Worm (Caenorhabditis elegans) whole organism, young adult: ENCODE measurements around the gene apd-3.

Source experiments
- F33H1.4 ChIP-seq: fragments of 200-800 bp; sonication (Bioruptor generic); IDR thresholded peaks from 2 replicates; pipeline ENCODE4 v1.3.6; 2022; ENCODE audit warnings: missing genetic modification reagents, missing genetic modification characterization, missing compliant biosample characterization
- F37B4.10 ChIP-seq: fragments of 200-800 bp; sonication (Bioruptor generic); IDR thresholded peaks from 2 replicates; pipeline ENCODE4 v1.3.6; 2022; ENCODE audit warnings: missing genetic modification characterization, missing compliant biosample characterization
- F52B5.7 ChIP-seq: sonication (generic microtip); optimal IDR thresholded peaks from 2 replicates; lab custom pipeline; 2016; ENCODE audit warnings: mild to moderate bottlenecking, missing genetic modification characterization, missing compliant biosample characterization
- F57A8.1 ChIP-seq: fragments of 200-800 bp; sonication (Bioruptor generic); optimal IDR thresholded peaks from 2 replicates; lab custom pipeline; 2018; ENCODE audit warnings: mild to moderate bottlenecking, missing genetic modification characterization, moderate library complexity, missing compliant biosample characterization
- F57C9.4 ChIP-seq: sonication (generic microtip); optimal IDR thresholded peaks from 2 replicates; lab custom pipeline; 2017; ENCODE audit warnings: mild to moderate bottlenecking, missing genetic modification characterization, missing compliant biosample characterization
- K11D2.4 ChIP-seq: fragments of 200-800 bp; sonication (Bioruptor generic); IDR thresholded peaks from 2 replicates; pipeline ENCODE4 v1.3.6; 2022; ENCODE audit warnings: missing genetic modification reagents, missing genetic modification characterization, missing compliant biosample characterization
- Y53F4B.3 ChIP-seq: fragments of 200-800 bp; sonication (Bioruptor generic); IDR thresholded peaks from 2 replicates; pipeline ENCODE4 v1.3.6; 2022; ENCODE audit warnings: missing genetic modification reagents, missing genetic modification characterization, missing compliant biosample characterization
- Y67H2A.10 ChIP-seq: fragments of 200-800 bp; sonication (Bioruptor generic); conservative IDR thresholded peaks from 2 replicates; pipeline ENCODE4 v1.3.6; 2022; ENCODE audit warnings: missing genetic modification reagents, missing genetic modification characterization, missing compliant biosample characterization
- Y79H2A.3 ChIP-seq: fragments of 200-800 bp; sonication (Bioruptor generic); conservative IDR thresholded peaks from 2 replicates; pipeline ENCODE4 v1.3.6; 2022; ENCODE audit warnings: missing genetic modification reagents, missing genetic modification characterization, missing compliant biosample characterization
- Y95B8A.8 ChIP-seq: fragments of 200-800 bp; sonication (Bioruptor generic); IDR thresholded peaks from 2 replicates; pipeline ENCODE4 v1.3.6; 2022; ENCODE audit warnings: missing genetic modification reagents, missing genetic modification characterization, missing compliant biosample characterization
- akir-1 ChIP-seq: fragments of 200-800 bp; sonication (Bioruptor generic); optimal IDR thresholded peaks from 2 replicates; lab custom pipeline; 2018; ENCODE audit warnings: mild to moderate bottlenecking, missing genetic modification characterization, moderate library complexity, missing compliant biosample characterization
- ama-1 ChIP-seq, 3 experiments: fragments of 150-350 bp in 1 of 3; sonication (generic microtip) in 2 of 3; optimal IDR thresholded peaks; 2 replicates each; lab custom pipeline; 2014 to 2018; ENCODE audit warnings: missing biosample characterization in 2 of 3, missing genetic modification characterization in 2 of 3, missing genetic modification reagents in 2 of 3
- aptf-2 ChIP-seq: fragments of 200-800 bp; sonication (Bioruptor generic); conservative IDR thresholded peaks from 2 replicates; pipeline ENCODE4 v1.3.6; 2022; ENCODE audit warnings: missing genetic modification reagents, missing genetic modification characterization, missing compliant biosample characterization
- attf-5 ChIP-seq: fragments of 200-800 bp; sonication (Bioruptor generic); optimal IDR thresholded peaks from 2 replicates; lab custom pipeline; 2018; ENCODE audit warnings: mild to moderate bottlenecking, missing genetic modification characterization, missing compliant biosample characterization
- attf-6 ChIP-seq: fragments of 200-800 bp; sonication (Bioruptor generic); IDR thresholded peaks from 2 replicates; pipeline ENCODE4 v1.3.6; 2022; ENCODE audit warnings: missing genetic modification reagents, missing genetic modification characterization, missing compliant biosample characterization
- cebp-2 ChIP-seq: fragments of 200-800 bp; sonication (Bioruptor generic); IDR thresholded peaks from 2 replicates; pipeline ENCODE4 v1.3.6; 2022; ENCODE audit warnings: missing genetic modification characterization, missing compliant biosample characterization
- ceh-27 ChIP-seq: fragments of 200-800 bp; sonication (Bioruptor generic); optimal IDR thresholded peaks from 2 replicates; lab custom pipeline; 2018; ENCODE audit warnings: mild to moderate bottlenecking, missing genetic modification characterization, moderate library complexity, missing compliant biosample characterization
- ceh-40 ChIP-seq: fragments of 200-800 bp; sonication (Bioruptor generic); IDR thresholded peaks from 2 replicates; pipeline ENCODE4 v1.3.6; 2022; ENCODE audit warnings: missing genetic modification characterization, missing compliant biosample characterization
- ceh-79 ChIP-seq: sonication (generic microtip); optimal IDR thresholded peaks from 2 replicates; lab custom pipeline; 2017; ENCODE audit warnings: mild to moderate bottlenecking, missing genetic modification characterization, missing compliant biosample characterization
- chd-7 ChIP-seq: sonication (generic microtip); optimal IDR thresholded peaks from 2 replicates; lab custom pipeline; 2016; ENCODE audit warnings: mild to moderate bottlenecking, missing genetic modification characterization, moderate library complexity, missing compliant biosample characterization
- egrh-3 ChIP-seq: fragments of 200-800 bp; sonication (Bioruptor generic); IDR thresholded peaks from 2 replicates; pipeline ENCODE4 v1.3.6; 2022; ENCODE audit warnings: missing genetic modification reagents, missing genetic modification characterization, missing compliant biosample characterization
- ets-4 ChIP-seq: fragments of 200-800 bp; sonication (Bioruptor generic); optimal IDR thresholded peaks from 2 replicates; lab custom pipeline; 2018; ENCODE audit warnings: mild to moderate bottlenecking, missing genetic modification characterization, missing compliant biosample characterization
- fkh-3 ChIP-seq: sonication (generic microtip); optimal IDR thresholded peaks from 2 replicates; lab custom pipeline; 2016; ENCODE audit warnings: mild to moderate bottlenecking, missing genetic modification characterization, missing compliant biosample characterization
- hlh-26 ChIP-seq: fragments of 200-800 bp; sonication (Bioruptor generic); conservative IDR thresholded peaks from 2 replicates; pipeline ENCODE4 v1.3.6; 2022; ENCODE audit warnings: missing genetic modification reagents, missing genetic modification characterization, missing compliant biosample characterization
- hmg-20 ChIP-seq: fragments of 200-800 bp; sonication (Bioruptor generic); IDR thresholded peaks from 2 replicates; pipeline ENCODE4 v1.3.6; 2022; ENCODE audit warnings: missing genetic modification reagents, missing genetic modification characterization, missing compliant biosample characterization
- let-526 ChIP-seq: fragments of 200-800 bp; sonication (Bioruptor generic); IDR thresholded peaks from 2 replicates; pipeline ENCODE4 v1.3.6; 2022; ENCODE audit warnings: missing genetic modification reagents, missing genetic modification characterization, missing compliant biosample characterization
- lin-26 ChIP-seq: fragments of 200-800 bp; sonication (Bioruptor generic); IDR thresholded peaks from 2 replicates; pipeline ENCODE4 v1.3.6; 2022; ENCODE audit warnings: missing genetic modification reagents, missing genetic modification characterization, missing compliant biosample characterization
- lin-35 ChIP-seq, 3 experiments: fragments of 150-350 bp in 2 of 3; sonication (generic microtip) in 1 of 3; optimal IDR thresholded peaks; 2 replicates each; lab custom pipeline; 2014 to 2018; ENCODE audit warnings: missing biosample characterization in 3 of 3, missing genetic modification characterization in 3 of 3, missing genetic modification reagents in 3 of 3
- lin-54 ChIP-seq: fragments of 200-800 bp; sonication (Bioruptor generic); optimal IDR thresholded peaks from 2 replicates; lab custom pipeline; 2018; ENCODE audit warnings: mild to moderate bottlenecking, missing genetic modification characterization, missing compliant biosample characterization
- lir-1 ChIP-seq: fragments of 200-800 bp; sonication (Bioruptor generic); conservative IDR thresholded peaks from 2 replicates; pipeline ENCODE4 v1.3.6; 2022; ENCODE audit warnings: missing genetic modification reagents, missing genetic modification characterization, missing compliant biosample characterization
- lsy-27 ChIP-seq: sonication (generic microtip); optimal IDR thresholded peaks from 2 replicates; lab custom pipeline; 2017; ENCODE audit warnings: missing genetic modification characterization, mild to moderate bottlenecking, missing compliant biosample characterization, antibody characterized with exemption, missing genotype, borderline replicate concordance; ENCODE audit not compliant: insufficient read depth
- madf-10 ChIP-seq: sonication (generic microtip); optimal IDR thresholded peaks from 2 replicates; lab custom pipeline; 2016; ENCODE audit warnings: mild to moderate bottlenecking, missing genetic modification characterization, missing compliant biosample characterization
- madf-6 ChIP-seq: fragments of 200-800 bp; sonication (Bioruptor generic); IDR thresholded peaks from 2 replicates; pipeline ENCODE4 v1.3.6; 2022; ENCODE audit warnings: missing genetic modification reagents, missing genetic modification characterization, missing compliant biosample characterization
- nfya-2 ChIP-seq: fragments of 200-800 bp; sonication (Bioruptor generic); IDR thresholded peaks from 2 replicates; pipeline ENCODE4 v1.3.6; 2022; ENCODE audit warnings: missing genetic modification reagents, missing genetic modification characterization, missing compliant biosample characterization
- nhr-120 ChIP-seq: fragments of 200-800 bp; sonication (Bioruptor generic); IDR thresholded peaks from 2 replicates; pipeline ENCODE4 v1.3.6; 2022; ENCODE audit warnings: missing genetic modification characterization, missing compliant biosample characterization
- nhr-179 ChIP-seq: sonication (generic microtip); optimal IDR thresholded peaks from 2 replicates; lab custom pipeline; 2016; ENCODE audit warnings: mild to moderate bottlenecking, missing genetic modification characterization, missing compliant biosample characterization
- pha-4 ChIP-seq: fragments of 150-350 bp; sonication (generic microtip); optimal IDR thresholded peaks from 2 replicates; lab custom pipeline; 2014; ENCODE audit warnings: missing biosample characterization, missing genetic modification reagents, missing genetic modification characterization
- sea-2 ChIP-seq: fragments of 200-800 bp; sonication (Bioruptor generic); IDR thresholded peaks from 2 replicates; pipeline ENCODE4 v1.3.6; 2022; ENCODE audit warnings: missing genetic modification characterization, missing compliant biosample characterization
- tbp1 ChIP-seq: fragments of 200-800 bp; sonication (Bioruptor generic); optimal IDR thresholded peaks from 2 replicates; lab custom pipeline; 2018; ENCODE audit warnings: mild to moderate bottlenecking, missing genetic modification characterization, missing compliant biosample characterization
- tbx-9 ChIP-seq: sonication (generic microtip); optimal IDR thresholded peaks from 2 replicates; lab custom pipeline; 2016; ENCODE audit warnings: borderline replicate concordance, missing genetic modification characterization, inconsistent platforms, missing compliant biosample characterization
- unc-62 ChIP-seq: fragments of 150-350 bp; optimal IDR thresholded peaks from 2 replicates; lab custom pipeline; 2014; ENCODE audit warnings: missing biosample characterization, missing genetic modification reagents, missing genetic modification characterization
- zfh-2 ChIP-seq: fragments of 200-800 bp; sonication (Bioruptor generic); conservative IDR thresholded peaks from 2 replicates; pipeline ENCODE4 v1.3.6; 2022; ENCODE audit warnings: missing genetic modification reagents, missing genetic modification characterization, missing compliant biosample characterization
- zim-3 ChIP-seq: sonication (generic microtip); optimal IDR thresholded peaks from 2 replicates; lab custom pipeline; 2017; ENCODE audit warnings: mild to moderate bottlenecking, missing genetic modification characterization, moderate library complexity, missing compliant biosample characterization
- ztf-18 ChIP-seq: sonication (generic microtip); optimal IDR thresholded peaks from 2 replicates; lab custom pipeline; 2016; ENCODE audit warnings: missing genotype, mild to moderate bottlenecking, missing genetic modification characterization, missing compliant biosample characterization
- ztf-25 ChIP-seq: fragments of 200-800 bp; sonication (Bioruptor generic); IDR thresholded peaks from 2 replicates; pipeline ENCODE4 v1.3.6; 2022; ENCODE audit warnings: missing genetic modification reagents, missing genetic modification characterization, missing compliant biosample characterization
- ztf-3 ChIP-seq: fragments of 200-800 bp; sonication (Bioruptor generic); optimal IDR thresholded peaks from 2 replicates; lab custom pipeline; 2018; ENCODE audit warnings: mild to moderate bottlenecking, missing genetic modification characterization, missing compliant biosample characterization
- ztf-6 ChIP-seq: fragments of 200-800 bp; sonication (Bioruptor generic); IDR thresholded peaks from 2 replicates; pipeline ENCODE4 v1.3.6; 2022; ENCODE audit warnings: missing genetic modification reagents, missing genetic modification characterization, missing compliant biosample characterization

apd-3 gene

ce11 chrII:3502520-3503323 lies 43.5 kb downstream of the apd-3 start, which contains the start of the genes col-71 and Y49F6B.2 (continued):
- TF ChIP-seq nhr-179 (tag; lab: Kevin White, UChicago) (no peak), ets-4 (GFP tag; lab: Kevin White, UChicago) (no peak), F52B5.7 (tag; lab: Kevin White, UChicago) (no peak), F57C9.4 (tag; lab: Kevin White, UChicago) (no peak), hmg-20 (0 out of 2 replicates have a peak, but pooled peaks have one; percentile 7), egrh-3 (0 out of 2 replicates have a peak, but pooled peaks have one; percentile 30), tbx-9 (tag; lab: Kevin White, UChicago) (no peak), madf-10 (tag; lab: Kevin White, UChicago) (peak; percentile 42), attf-6 (GFP tag; lab: Robert Waterston, UW) (no peak), lir-1 (GFP tag; lab: Robert Waterston, UW) (peak; percentile 68; the same call in 1 of the 2 replicates), Y67H2A.10 (GFP tag; lab: Robert Waterston, UW) (0 out of 2 replicates have a peak, but pooled peaks have one; percentile 50), lsy-27 (tag; lab: Kevin White, UChicago) (no peak), F33H1.4 (GFP tag; lab: Robert Waterston, UW) (peak; percentile 54), ceh-79 (tag; lab: Kevin White, UChicago) (no peak), lin-26 (GFP tag; lab: Robert Waterston, UW) (no peak), ama-1 (optimal IDR thresholded peaks at IDR 0.05; lab: Kevin White, UChicago) (no peak), ama-1 (GFP tag; optimal IDR thresholded peaks at IDR 0.05; lab: Kevin White, UChicago) (no peak), ztf-25 (GFP tag; lab: Robert Waterston, UW) (0 out of 2 replicates have a peak, but pooled peaks have one; percentile 70), F37B4.10 (GFP tag; lab: Robert Waterston, UW) (no peak), fkh-3 (tag; lab: Kevin White, UChicago) (no peak), lin-54 (GFP tag; lab: Kevin White, UChicago) (peak; percentile 62), zim-3 (no peak), Y95B8A.8 (GFP tag; lab: Robert Waterston, UW) (no peak), tbp1 (GFP tag; lab: Kevin White, UChicago) (peak; percentile 49), zfh-2 (GFP tag; lab: Robert Waterston, UW) (no peak), pha-4 (no peak), unc-62 (no peak), F57A8.1 (no peak), akir-1 (no peak), K11D2.4 (GFP tag; lab: Robert Waterston, UW) (peak; percentile 69; the same call in 1 of the 2 replicates), ztf-6 (GFP tag; lab: Robert Waterston, UW) (no peak), aptf-2 (GFP tag; lab: Robert Waterston, UW) (0 out of 2 replicates have a peak, but pooled peaks have one; percentile 22), nfya-2 (no peak), chd-7 (tag; lab: Kevin White, UChicago) (no peak), sea-2 (no peak), Y53F4B.3 (GFP tag; lab: Robert Waterston, UW) (no peak), attf-5 (peak; percentile 58), let-526 (0 out of 2 replicates have a peak, but pooled peaks have one; percentile 8), ztf-3 (GFP tag; lab: Kevin White, UChicago) (no peak), hlh-26 (no peak), ceh-27 (GFP tag; lab: Kevin White, UChicago) (peak; percentile 72), ceh-40 (GFP tag; lab: Robert Waterston, UW) (no peak), nhr-120 (no peak), ztf-18 (no peak), Y79H2A.3 (GFP tag; lab: Robert Waterston, UW) (no peak), cebp-2 (GFP tag; lab: Robert Waterston, UW) (no peak), madf-6 (peak; percentile 63), lin-35 (GFP tag; optimal IDR thresholded peaks at IDR 0.05; lab: Kevin White, UChicago) (peak in 2 of 3 experiments; percentile 21 to 67)
